Worm (Caenorhabditis elegans) whole organism, L3 larva: ENCODE data around the gene cdc-50.B.

Source experiments
- R02D3.7 ChIP-seq: fragments of 150-350 bp; optimal IDR thresholded peaks from 2 replicates; lab custom pipeline; 2014; ENCODE audit warnings: missing biosample characterization, missing genetic modification characterization
- ZK546.5 ChIP-seq: sonication (generic microtip); optimal IDR thresholded peaks from 2 replicates; lab custom pipeline; 2017; ENCODE audit warnings: missing biosample characterization, missing genetic modification characterization
- ama-1 ChIP-seq: fragments of 150-350 bp; optimal IDR thresholded peaks from 2 replicates; lab custom pipeline; 2018
- ceh-16 ChIP-seq: sonication (generic microtip); optimal IDR thresholded peaks from 2 replicates; lab custom pipeline; 2017; ENCODE audit warnings: missing biosample characterization, missing genetic modification characterization
- ceh-82 ChIP-seq: fragments of 150-350 bp; optimal IDR thresholded peaks from 2 replicates; lab custom pipeline; 2014; ENCODE audit warnings: missing biosample characterization, missing genetic modification characterization
- ceh-9 ChIP-seq: sonication (generic microtip); optimal IDR thresholded peaks from 2 replicates; lab custom pipeline; 2018; ENCODE audit warnings: missing biosample characterization, missing genetic modification characterization
- daf-12 ChIP-seq: fragments of 150-350 bp; optimal IDR thresholded peaks from 2 replicates; lab custom pipeline; 2014; ENCODE audit warnings: missing biosample characterization, missing genetic modification reagents, missing genetic modification characterization
- egl-27 ChIP-seq: sonication (generic microtip); optimal IDR thresholded peaks from 4 replicates; lab custom pipeline; 2017; ENCODE audit warnings: missing biosample characterization, missing genetic modification reagents, missing genetic modification characterization
- egl-5 ChIP-seq: fragments of 150-350 bp; optimal IDR thresholded peaks from 2 replicates; lab custom pipeline; 2017; ENCODE audit warnings: missing biosample characterization, missing genetic modification reagents, missing genetic modification characterization, inconsistent platforms
- elt-2 ChIP-seq: sonication (generic microtip); optimal IDR thresholded peaks from 2 replicates; lab custom pipeline; 2016; ENCODE audit warnings: missing genetic modification reagents, mild to moderate bottlenecking, missing genetic modification characterization, missing compliant biosample characterization
- elt-3 ChIP-seq, 3 experiments: fragments of 150-350 bp in 1 of 3; sonication (generic microtip) in 2 of 3; optimal IDR thresholded peaks; 2 replicates in 2 of 3; 4 replicates in 1 of 3; lab custom pipeline; 2014 to 2017; ENCODE audit warnings: missing biosample characterization in 3 of 3, missing genetic modification characterization in 3 of 3
- eor-1 ChIP-seq, 2 experiments: fragments of 150-350 bp; optimal IDR thresholded peaks; 2 replicates each; lab custom pipeline; 2014 to 2018; ENCODE audit warnings: missing biosample characterization in 2 of 2, missing genetic modification characterization in 2 of 2
- fkh-10 ChIP-seq: sonication (generic microtip); optimal IDR thresholded peaks from 2 replicates; lab custom pipeline; 2017; ENCODE audit warnings: missing biosample characterization, missing genetic modification reagents, missing genetic modification characterization
- fkh-2 ChIP-seq: fragments of 150-350 bp; optimal IDR thresholded peaks from 2 replicates; lab custom pipeline; 2014; ENCODE audit warnings: missing biosample characterization, missing genetic modification reagents, missing genetic modification characterization
- fos-1 ChIP-seq: fragments of 150-350 bp; optimal IDR thresholded peaks from 2 replicates; lab custom pipeline; 2014; ENCODE audit warnings: missing biosample characterization, missing genetic modification characterization
- hmg-11 ChIP-seq: sonication (generic microtip); optimal IDR thresholded peaks from 2 replicates; lab custom pipeline; 2016; ENCODE audit warnings: missing genetic modification characterization, missing compliant biosample characterization
- jun-1 ChIP-seq: fragments of 150-350 bp; optimal IDR thresholded peaks from 2 replicates; lab custom pipeline; 2014; ENCODE audit warnings: missing biosample characterization, missing genetic modification reagents, missing genetic modification characterization
- lin-15B ChIP-seq: fragments of 150-350 bp; optimal IDR thresholded peaks from 2 replicates; lab custom pipeline; 2014; ENCODE audit warnings: missing biosample characterization, missing genetic modification characterization
- lin-39 ChIP-seq: fragments of 150-350 bp; optimal IDR thresholded peaks from 2 replicates; lab custom pipeline; 2018; ENCODE audit warnings: missing biosample characterization, missing genetic modification reagents, missing genetic modification characterization
- lsy-12 ChIP-seq: sonication (generic microtip); optimal IDR thresholded peaks from 2 replicates; lab custom pipeline; 2016; ENCODE audit warnings: mild to moderate bottlenecking, missing genetic modification characterization, missing compliant biosample characterization
- mdl-1 ChIP-seq: fragments of 150-350 bp; optimal IDR thresholded peaks from 2 replicates; lab custom pipeline; 2014; ENCODE audit warnings: missing biosample characterization, missing genetic modification characterization
- mml-1 ChIP-seq: fragments of 150-350 bp; sonication (generic microtip); optimal IDR thresholded peaks from 3 replicates; lab custom pipeline; 2014; ENCODE audit warnings: missing biosample characterization, missing genetic modification characterization
- nfya-1 ChIP-seq: sonication (generic microtip); optimal IDR thresholded peaks from 2 replicates; lab custom pipeline; 2017; ENCODE audit warnings: missing genetic modification characterization, mild to moderate bottlenecking, missing compliant biosample characterization, antibody characterized with exemption, moderate library complexity; ENCODE audit not compliant: insufficient read depth
- nhr-11 ChIP-seq: fragments of 150-350 bp; optimal IDR thresholded peaks from 2 replicates; lab custom pipeline; 2014; ENCODE audit warnings: missing biosample characterization, missing genetic modification characterization
- nhr-12 ChIP-seq: fragments of 150-350 bp; optimal IDR thresholded peaks from 2 replicates; lab custom pipeline; 2014; ENCODE audit warnings: missing biosample characterization, missing genetic modification characterization
- nhr-23 ChIP-seq: fragments of 150-350 bp; optimal IDR thresholded peaks from 2 replicates; lab custom pipeline; 2014; ENCODE audit warnings: missing biosample characterization, missing genetic modification reagents, missing genetic modification characterization
- nhr-237 ChIP-seq: fragments of 150-350 bp; optimal IDR thresholded peaks from 2 replicates; lab custom pipeline; 2014; ENCODE audit warnings: missing biosample characterization, missing genetic modification characterization
- nhr-25 ChIP-seq: sonication (generic microtip); optimal IDR thresholded peaks from 2 replicates; lab custom pipeline; 2017; ENCODE audit warnings: missing biosample characterization, missing genetic modification characterization
- nhr-28 ChIP-seq: fragments of 150-350 bp; optimal IDR thresholded peaks from 2 replicates; lab custom pipeline; 2014; ENCODE audit warnings: missing biosample characterization, missing genetic modification characterization
- nhr-43 ChIP-seq: sonication (generic microtip); optimal IDR thresholded peaks from 2 replicates; lab custom pipeline; 2016; ENCODE audit warnings: mild to moderate bottlenecking, missing genetic modification characterization, missing compliant biosample characterization; ENCODE audit not compliant: poor library complexity, severe bottlenecking
- nhr-67 ChIP-seq: fragments of 150-350 bp; optimal IDR thresholded peaks from 2 replicates; lab custom pipeline; 2014; ENCODE audit warnings: missing biosample characterization, missing genetic modification characterization
- nhr-76 ChIP-seq: fragments of 150-350 bp; sonication (generic microtip); optimal IDR thresholded peaks from 5 replicates; lab custom pipeline; 2014; ENCODE audit warnings: missing biosample characterization, missing genetic modification characterization
- pha-4 ChIP-seq: fragments of 150-350 bp; optimal IDR thresholded peaks from 2 replicates; lab custom pipeline; 2014; ENCODE audit warnings: missing biosample characterization, missing genetic modification reagents, missing genetic modification characterization
- pqm-1 ChIP-seq: fragments of 150-350 bp; optimal IDR thresholded peaks from 2 replicates; lab custom pipeline; 2017; ENCODE audit warnings: missing biosample characterization, missing genetic modification characterization, inconsistent platforms
- sea-2 ChIP-seq: fragments of 150-350 bp; sonication (generic microtip); optimal IDR thresholded peaks from 4 replicates; lab custom pipeline; 2014; ENCODE audit warnings: missing biosample characterization, missing genetic modification reagents, missing genetic modification characterization
- skn-1 ChIP-seq: fragments of 150-350 bp; optimal IDR thresholded peaks from 2 replicates; lab custom pipeline; 2014; ENCODE audit warnings: missing biosample characterization, missing genetic modification characterization
- snpc-4 ChIP-seq: fragments of 150-350 bp; optimal IDR thresholded peaks from 2 replicates; lab custom pipeline; 2014; ENCODE audit warnings: missing biosample characterization, missing genetic modification characterization
- unc-39 ChIP-seq: sonication (generic microtip); optimal IDR thresholded peaks from 4 replicates; lab custom pipeline; 2017; ENCODE audit warnings: missing biosample characterization, missing genetic modification characterization
- unc-62 ChIP-seq: fragments of 150-350 bp; sonication (generic microtip); optimal IDR thresholded peaks from 4 replicates; lab custom pipeline; 2014; ENCODE audit warnings: missing biosample characterization, missing genetic modification reagents, missing genetic modification characterization
- zag-1 ChIP-seq: fragments of 150-350 bp; optimal IDR thresholded peaks from 2 replicates; lab custom pipeline; 2014; ENCODE audit warnings: missing biosample characterization, missing genetic modification characterization
- ztf-4 ChIP-seq: fragments of 150-350 bp; optimal IDR thresholded peaks from 2 replicates; lab custom pipeline; 2014; ENCODE audit warnings: missing biosample characterization, missing genetic modification characterization

cdc-50.B gene

DNA sequence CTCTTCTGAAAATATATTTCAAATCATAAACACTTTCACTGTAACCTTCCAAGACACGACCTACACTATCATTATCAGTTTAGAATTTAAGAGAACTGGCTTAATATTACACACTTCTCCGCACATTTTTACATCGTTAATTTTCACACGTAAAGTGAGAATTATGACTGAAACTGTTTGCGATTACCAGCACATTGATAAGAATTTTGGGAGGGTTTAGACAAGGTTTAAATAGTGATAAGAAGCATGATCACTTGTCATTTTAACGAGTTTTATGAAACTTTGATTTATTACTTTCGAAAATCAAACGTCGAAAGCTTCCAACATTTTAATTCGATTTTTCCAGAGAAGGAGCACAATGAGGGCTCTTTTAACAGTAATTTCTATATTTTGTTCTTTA lies 34.2 kb upstream of the cdc-50.B start, which contains the start of gene F21D5.3:
Gene F21D5.3, plus strand, starts transcription at position 347 of the 400 bp plus-strand sequence.
- TF ChIP-seq egl-5 (tag; lab: Kevin White, UChicago) = no peak
- TF ChIP-seq nhr-76 = no peak
- TF ChIP-seq elt-3 (tag; optimal IDR thresholded peaks at IDR 0.05; lab: Kevin White, UChicago) = no peak
- no peak for TF ChIP-seq nhr-25 (tag; lab: Kevin White, UChicago)
- no peak for TF ChIP-seq egl-27 (tag; lab: Kevin White, UChicago)
- TF ChIP-seq mml-1 (tag; lab: Kevin White, UChicago) = no peak
- TF ChIP-seq ceh-9 = no peak
- TF ChIP-seq ceh-82 (tag; lab: Kevin White, UChicago) = no peak
- no peak for TF ChIP-seq unc-39 (tag; lab: Kevin White, UChicago)
- TF ChIP-seq nhr-11 (tag; lab: Kevin White, UChicago) = no peak
- TF ChIP-seq jun-1 (tag; lab: Kevin White, UChicago) = peak; percentile 16
- TF ChIP-seq R02D3.7 (tag; lab: Kevin White, UChicago) = no peak
- peak; percentile 94 for TF ChIP-seq elt-2 (tag; lab: Kevin White, UChicago)
- TF ChIP-seq pha-4 (tag; lab: Kevin White, UChicago) = peak; percentile 6
- TF ChIP-seq mdl-1 (tag; lab: Kevin White, UChicago) = no peak
- no peak for TF ChIP-seq sea-2 (GFP tag; lab: Kevin White, UChicago)
- TF ChIP-seq zag-1 (tag; lab: Kevin White, UChicago) = no peak
- peak; percentile 96 for TF ChIP-seq pqm-1 (tag; lab: Kevin White, UChicago)
- TF ChIP-seq fkh-2 (tag; lab: Kevin White, UChicago) = no peak
- TF ChIP-seq ama-1 (lab: Kevin White, UChicago) = no peak
- no peak for TF ChIP-seq nhr-237 (tag; lab: Kevin White, UChicago)
- TF ChIP-seq ZK546.5 (tag; lab: Kevin White, UChicago) = no peak
- TF ChIP-seq daf-12 (tag; lab: Kevin White, UChicago) = no peak
- TF ChIP-seq unc-62 (GFP tag; lab: Kevin White, UChicago) = no peak
- TF ChIP-seq nhr-67 (tag; lab: Kevin White, UChicago) = no peak
- TF ChIP-seq, all 47 proteins: peak for 4

DNA sequence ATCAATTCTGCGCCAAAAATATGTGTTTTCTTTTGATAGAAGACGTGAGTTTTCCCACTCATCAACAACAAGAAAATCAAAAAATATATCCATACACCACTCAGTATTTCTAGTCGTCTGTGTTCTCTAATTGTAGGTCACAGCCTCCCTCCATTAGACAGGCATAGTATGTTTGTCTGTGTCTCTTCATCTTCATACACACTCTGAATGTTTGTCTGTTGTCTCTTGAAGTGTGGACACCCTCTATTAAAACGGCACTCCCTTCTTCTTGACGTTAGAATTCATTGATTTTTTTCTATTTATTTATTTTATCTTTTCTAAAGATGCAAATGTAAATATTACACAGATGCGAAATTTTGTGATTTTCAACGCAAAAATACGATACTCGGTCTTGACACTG lies 27.3 kb upstream of the cdc-50.B start:
- TF ChIP-seq nhr-23 (tag; lab: Kevin White, UChicago) (peak; percentile 52), pha-4 (tag; lab: Kevin White, UChicago) (peak; percentile 51), nfya-1 (tag; lab: Kevin White, UChicago) (peak; percentile 35), nhr-76 (no peak), ama-1 (lab: Kevin White, UChicago) (no peak), nhr-12 (tag; lab: Kevin White, UChicago) (no peak)

ce11 chrIV:8737787-8738186 lies 26.9 kb upstream of the cdc-50.B start, which contains the start of gene F21D5.4:
Gene F21D5.4, plus strand, starts transcription at chrIV:8738087.
- no peak for TF ChIP-seq snpc-4 (tag; lab: Kevin White, UChicago)
- TF ChIP-seq ceh-9 = no peak
- TF ChIP-seq lsy-12 (tag; lab: Kevin White, UChicago) = no peak
- TF ChIP-seq nhr-25 (tag; lab: Kevin White, UChicago) = no peak
- no peak for TF ChIP-seq lin-15B (tag; lab: Kevin White, UChicago)
- no peak for TF ChIP-seq nhr-237 (tag; lab: Kevin White, UChicago)
- no peak for TF ChIP-seq hmg-11 (tag; lab: Kevin White, UChicago)
- no peak for TF ChIP-seq eor-1 (tag; optimal IDR thresholded peaks at IDR 0.05; lab: Kevin White, UChicago)
- TF ChIP-seq nfya-1 (tag; lab: Kevin White, UChicago) = no peak
- TF ChIP-seq fos-1 = no peak
- TF ChIP-seq nhr-12 (tag; lab: Kevin White, UChicago) = no peak
- TF ChIP-seq ceh-16 (tag; lab: Kevin White, UChicago) = no peak
- TF ChIP-seq ceh-82 (tag; lab: Kevin White, UChicago) = no peak
- TF ChIP-seq nhr-11 (tag; lab: Kevin White, UChicago) = no peak
- TF ChIP-seq elt-3 (tag; optimal IDR thresholded peaks at IDR 0.05; lab: Kevin White, UChicago) = no peak
- TF ChIP-seq skn-1 (tag; lab: Kevin White, UChicago) = no peak
- no peak for TF ChIP-seq jun-1 (tag; lab: Kevin White, UChicago)
- no peak for TF ChIP-seq mdl-1 (tag; lab: Kevin White, UChicago)

DNA sequence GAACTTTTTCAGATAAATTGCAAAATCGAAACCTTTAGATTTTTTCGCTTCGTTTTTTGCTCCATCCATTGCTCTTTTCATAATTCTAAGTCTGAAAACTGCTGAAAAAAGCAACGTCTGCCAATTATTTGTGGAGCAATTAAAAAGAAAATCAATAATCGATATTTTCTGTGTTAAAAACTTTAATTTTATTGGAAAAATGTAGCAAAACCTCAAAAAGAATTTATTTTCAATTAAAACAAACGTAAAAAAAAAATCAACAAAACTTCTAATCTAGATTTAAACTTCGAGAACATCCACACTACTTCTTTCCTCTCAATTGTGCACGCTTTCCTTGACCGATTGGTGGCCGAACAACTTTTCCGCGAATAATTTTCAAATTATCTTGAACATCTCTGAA lies 25.4 kb upstream of the cdc-50.B start, which contains the start of gene F21D5.5:
Gene F21D5.5, minus strand, starts transcription at position 101 of the 400 bp plus-strand sequence.
- TF ChIP-seq nhr-43 (tag; lab: Kevin White, UChicago) (no peak), lin-15B (tag; lab: Kevin White, UChicago) (no peak), pha-4 (tag; lab: Kevin White, UChicago) (no peak), nhr-28 (tag; lab: Kevin White, UChicago) (no peak), ztf-4 (tag; lab: Kevin White, UChicago) (no peak), nhr-23 (tag; lab: Kevin White, UChicago) (no peak), pqm-1 (tag; lab: Kevin White, UChicago) (no peak), elt-2 (tag; lab: Kevin White, UChicago) (no peak), zag-1 (tag; lab: Kevin White, UChicago) (no peak), nhr-76 (no peak), egl-27 (tag; lab: Kevin White, UChicago) (no peak), lin-39 (tag; lab: Kevin White, UChicago) (no peak), fkh-10 (GFP tag; lab: Kevin White, UChicago) (no peak), jun-1 (tag; lab: Kevin White, UChicago) (no peak), ZK546.5 (tag; lab: Kevin White, UChicago) (no peak), lsy-12 (tag; lab: Kevin White, UChicago) (no peak)
